5 fruit fly cellular contexts compared by ENCODE assay signal in genomic region chr3L:8358776-8359455, dm6.
A peak's percentile ranks its signal among the peaks of the same experiment; 100 is the strongest.
TF ChIP-seq lines count a peak whose summit lies in the region.

No protein-coding gene starts in this region.

- peak; percentile 38 for TF ChIP-seq CTCF in whole organism, embryonic (GFP tag; optimal IDR thresholded peaks at IDR 0.05; lab: Kevin White, UChicago)

TF ChIP-seq in whole organism, adult, 20 proteins besides CTCF, POLR2A, EP300 and RAD21 (continues in another document):
- TF ChIP-seq cnc (optimal IDR thresholded peaks at IDR 0.05; lab: Kevin White, UChicago) (no peak), CG14711 (tag; optimal IDR thresholded peaks at IDR 0.05; lab: Kevin White, UChicago) (no peak), toe (GFP tag; optimal IDR thresholded peaks at IDR 0.05; lab: Kevin White, UChicago) (no peak), CG11617 (GFP tag; optimal IDR thresholded peaks at IDR 0.05; lab: Kevin White, UChicago) (no peak), CG5204 (GFP tag; optimal IDR thresholded peaks at IDR 0.05; lab: Kevin White, UChicago) (no peak), tj (GFP tag; optimal IDR thresholded peaks at IDR 0.05; lab: Kevin White, UChicago) (peak; percentile 61), kay (GFP tag; lab: Kevin White, UChicago; ENCODE audit: borderline replicate concordance) (peak; percentile 99), CG12768 (GFP tag; optimal IDR thresholded peaks at IDR 0.05; lab: Kevin White, UChicago) (peak; percentile 73), CG33017 (tag; optimal IDR thresholded peaks at IDR 0.05; lab: Kevin White, UChicago) (no peak), Crg-1 (GFP tag; optimal IDR thresholded peaks at IDR 0.05; lab: Kevin White, UChicago) (no peak), CG1620 (GFP tag; optimal IDR thresholded peaks at IDR 0.05; lab: Kevin White, UChicago) (no peak), bab1 (GFP tag; optimal IDR thresholded peaks at IDR 0.05; lab: Kevin White, UChicago) (no peak), Clk (GFP tag; optimal IDR thresholded peaks at IDR 0.05; lab: Kevin White, UChicago) (no peak), CG7045 (GFP tag; optimal IDR thresholded peaks at IDR 0.05; lab: Kevin White, UChicago) (no peak), cic (GFP tag; optimal IDR thresholded peaks at IDR 0.05; lab: Kevin White, UChicago) (peak; percentile 99), Mnt (GFP tag; optimal IDR thresholded peaks at IDR 0.05; lab: Kevin White, UChicago) (peak; percentile 32), pad (GFP tag; optimal IDR thresholded peaks at IDR 0.05; lab: Kevin White, UChicago) (no peak), CG7101 (tag; optimal IDR thresholded peaks at IDR 0.05; lab: Kevin White, UChicago) (no peak), Hr96 (GFP tag; optimal IDR thresholded peaks at IDR 0.05; lab: Kevin White, UChicago) (peak; percentile 31)

TF ChIP-seq in whole organism, embryonic, 481 proteins besides CTCF, POLR2A, EP300 and RAD21 (continues in another document):
- no peak for TF ChIP-seq CG8924 (tag; optimal IDR thresholded peaks at IDR 0.05; lab: Kevin White, UChicago)
- TF ChIP-seq CG8765 (GFP tag; IDR thresholded peaks at IDR 0.05; lab: Robert Waterston, UW) = no peak
- peak; percentile 69 for TF ChIP-seq sens (GFP tag; lab: Kevin White, UChicago)
- TF ChIP-seq CG3065 (GFP tag; optimal IDR thresholded peaks at IDR 0.05; lab: Kevin White, UChicago) = no peak
- TF ChIP-seq odd (GFP tag; optimal IDR thresholded peaks at IDR 0.05; lab: Kevin White, UChicago) = no peak
- TF ChIP-seq CG14965 (GFP tag; optimal IDR thresholded peaks at IDR 0.05; lab: Kevin White, UChicago; ENCODE audit: borderline replicate concordance) = no peak
- TF ChIP-seq CG10959 (GFP tag; IDR thresholded peaks at IDR 0.05; lab: Robert Waterston, UW) = no peak
- TF ChIP-seq sima (GFP tag; optimal IDR thresholded peaks at IDR 0.05; lab: Kevin White, UChicago) = no peak
- peak; percentile 14; the same call in 1 of the 3 replicates for TF ChIP-seq zen2 (GFP tag; IDR thresholded peaks at IDR 0.05; lab: Robert Waterston, UW; ENCODE audit: partially characterized antibody)
- no peak for TF ChIP-seq CG18262 (tag; optimal IDR thresholded peaks at IDR 0.05; lab: Kevin White, UChicago)
- peak; percentile 72 for TF ChIP-seq Scr (GFP tag; IDR thresholded peaks at IDR 0.05; lab: Robert Waterston, UW; ENCODE audit: partially characterized antibody)
- no peak for TF ChIP-seq pb (GFP tag; optimal IDR thresholded peaks at IDR 0.05; lab: Kevin White, UChicago)
- TF ChIP-seq tio (GFP tag; optimal IDR thresholded peaks at IDR 0.05; lab: Kevin White, UChicago) = no peak
- TF ChIP-seq NFAT (GFP tag; IDR thresholded peaks at IDR 0.05; lab: Robert Waterston, UW) = no peak
- TF ChIP-seq CG14014 (GFP tag; IDR thresholded peaks at IDR 0.05; lab: Robert Waterston, UW) = no peak
- peak; percentile 49; the same call in 1 of the 2 replicates for TF ChIP-seq sens-2 (GFP tag; IDR thresholded peaks at IDR 0.05; lab: Robert Waterston, UW)
- TF ChIP-seq aop (GFP tag; IDR thresholded peaks at IDR 0.05; lab: Robert Waterston, UW) = no peak
- no peak for TF ChIP-seq Hr3 (GFP tag; optimal IDR thresholded peaks at IDR 0.05; lab: Kevin White, UChicago)
- TF ChIP-seq Awh (GFP tag; IDR thresholded peaks at IDR 0.05; lab: Robert Waterston, UW) = no peak

TF ChIP-seq in whole organism, prepupa, 60 proteins besides CTCF, POLR2A, EP300 and RAD21:
- TF ChIP-seq Eip78C (GFP tag; lab: Kevin White, UChicago) = peak; percentile 36
- TF ChIP-seq OdsH (GFP tag; optimal IDR thresholded peaks at IDR 0.05; lab: Kevin White, UChicago) = no peak
- TF ChIP-seq fkh (GFP tag; optimal IDR thresholded peaks at IDR 0.05; lab: Kevin White, UChicago) = peak; percentile 62
- TF ChIP-seq vri (GFP tag; optimal IDR thresholded peaks at IDR 0.05; lab: Kevin White, UChicago) = peak; percentile 87
- peak; percentile 84 for TF ChIP-seq achi (GFP tag; optimal IDR thresholded peaks at IDR 0.05; lab: Kevin White, UChicago)
TF ChIP-seq in whole organism, prepupa: peak in this region for 4.

TF ChIP-seq in whole organism, pupa, 21 proteins besides CTCF, POLR2A, EP300 and RAD21:
- TF ChIP-seq CG10348 (GFP tag; IDR thresholded peaks at IDR 0.05; lab: Robert Waterston, UW) = no peak
- peak; percentile 49; the same call in 1 of the 2 replicates for TF ChIP-seq CG12605 (GFP tag; IDR thresholded peaks at IDR 0.05; lab: Robert Waterston, UW)
- no peak for TF ChIP-seq fd96Ca (GFP tag; IDR thresholded peaks at IDR 0.05; lab: Robert Waterston, UW)
- TF ChIP-seq CG8159 (tag; optimal IDR thresholded peaks at IDR 0.05; lab: Kevin White, UChicago) = no peak
- no peak for TF ChIP-seq Ets98B (GFP tag; IDR thresholded peaks at IDR 0.05; lab: Robert Waterston, UW)
- no peak for TF ChIP-seq CG14655 (GFP tag; optimal IDR thresholded peaks at IDR 0.05; lab: Kevin White, UChicago)
- TF ChIP-seq EcR (GFP tag; optimal IDR thresholded peaks at IDR 0.05; lab: Kevin White, UChicago) = no peak
- no peak for TF ChIP-seq gl (tag; optimal IDR thresholded peaks at IDR 0.05; lab: Kevin White, UChicago)
- no peak for TF ChIP-seq CG32121 (GFP tag; IDR thresholded peaks at IDR 0.05; lab: Robert Waterston, UW)

TF ChIP-seq in whole organism, wandering third instar larva, 38 proteins besides CTCF, POLR2A, EP300 and RAD21:
- peak; percentile 3 for TF ChIP-seq h (GFP tag; optimal IDR thresholded peaks at IDR 0.05; lab: Kevin White, UChicago)
- TF ChIP-seq fru (GFP tag; optimal IDR thresholded peaks at IDR 0.05; lab: Kevin White, UChicago) = peak; percentile 61
- TF ChIP-seq OdsH (GFP tag; optimal IDR thresholded peaks at IDR 0.05; lab: Kevin White, UChicago) = no peak
- no peak for TF ChIP-seq pan (optimal IDR thresholded peaks at IDR 0.05; lab: Kevin White, UChicago)
